Worm (Caenorhabditis elegans) whole organism, dauer: Measurements from ENCODE around the gene gpa-2.

Experiments used
- unc-62 ChIP-seq: sonication (generic microtip); optimal IDR thresholded peaks from 2 replicates; lab custom pipeline; 2017; ENCODE audit warnings: missing biosample characterization, missing genetic modification reagents, missing genetic modification characterization

The gpa-2 gene

ce11 chrV:8375419-8375818 lies 4.6 kb downstream of the gpa-2 start, which contains the start of gene F38E1.10:
F38E1.10 (minus strand) TSS chrV:8375519.
- TF ChIP-seq unc-62 (GFP tag; lab: Kevin White, UChicago) = no peak

- TF ChIP-seq unc-62 (GFP tag; lab: Kevin White, UChicago) = no peak
Observed at ce11 chrV:8375849-8376248, 5.0 kb downstream of the gpa-2 start, which contains the start of gene F38E1.3. F38E1.3 (plus strand) TSS chrV:8376149.

ce11 chrV:8379206-8379605 lies 8.4 kb downstream of the gpa-2 start, which contains the start of gene F52E1.5:
F52E1.5 (plus strand) TSS chrV:8379506.
- no peak for TF ChIP-seq unc-62 (GFP tag; lab: Kevin White, UChicago)

DNA sequence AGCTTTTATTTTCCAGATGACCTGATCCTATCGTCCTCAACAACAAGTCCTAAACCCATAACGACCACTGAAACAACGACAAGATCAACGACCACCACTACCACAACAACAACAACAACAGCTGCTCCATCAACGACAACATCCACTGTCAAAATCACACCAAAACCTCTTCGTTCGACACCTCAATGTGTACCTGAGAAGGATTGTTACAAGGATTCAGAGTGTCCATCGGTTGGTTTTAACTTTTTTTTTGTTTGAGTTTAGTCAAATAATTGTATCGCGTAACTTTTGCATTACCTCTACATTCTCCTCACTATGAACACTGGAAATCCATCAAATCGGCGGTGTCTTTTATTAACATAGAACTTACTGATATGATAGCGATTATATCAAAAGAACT lies 9.3 kb downstream of the gpa-2 start:
- TF ChIP-seq unc-62 (GFP tag; lab: Kevin White, UChicago) = no peak

DNA sequence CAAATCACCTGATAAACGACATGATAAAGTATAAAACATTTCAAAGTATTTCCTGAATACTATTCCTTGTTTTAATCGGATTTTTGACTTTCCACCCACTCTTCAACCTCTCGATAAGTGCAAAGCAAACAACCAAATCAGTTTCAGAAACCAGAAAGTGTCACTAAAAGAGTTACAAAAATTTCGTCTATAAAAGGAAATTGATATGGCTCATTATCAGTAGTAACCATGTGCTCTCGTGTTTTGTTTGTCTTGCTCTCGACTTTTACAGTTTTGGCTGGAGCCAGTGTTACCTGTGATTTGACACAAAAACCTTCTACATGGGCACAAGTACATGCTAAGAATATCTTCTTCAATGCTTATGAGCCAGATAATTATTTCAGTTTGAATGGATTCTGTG lies 12.9 kb downstream of the gpa-2 start, which contains the start of gene F52E1.14:
Gene F52E1.14 (plus strand): TSS at position 207 of the 400 bp plus-strand sequence.
- no peak for TF ChIP-seq unc-62 (GFP tag; lab: Kevin White, UChicago)

- TF ChIP-seq unc-62 (GFP tag; lab: Kevin White, UChicago) = no peak
Observed at ce11 chrV:8384809-8385208, 14.0 kb downstream of the gpa-2 start.

- TF ChIP-seq unc-62 (GFP tag; lab: Kevin White, UChicago) = no peak
Observed at ce11 chrV:8385879-8386530, 15.2 kb downstream of the gpa-2 start, which contains the start of gene hsp-17. hsp-17 (minus strand) TSS chrV:8385929.

- TF ChIP-seq unc-62 (GFP tag; lab: Kevin White, UChicago) = no peak
Observed at ce11 chrV:8387056-8387455, 16.3 kb downstream of the gpa-2 start, which contains the start of gene gcy-7. gcy-7 (plus strand) TSS chrV:8387356.

- TF ChIP-seq unc-62 (GFP tag; lab: Kevin White, UChicago) = no peak
Observed at ce11 chrV:8389307-8389706, 18.5 kb downstream of the gpa-2 start.

DNA sequence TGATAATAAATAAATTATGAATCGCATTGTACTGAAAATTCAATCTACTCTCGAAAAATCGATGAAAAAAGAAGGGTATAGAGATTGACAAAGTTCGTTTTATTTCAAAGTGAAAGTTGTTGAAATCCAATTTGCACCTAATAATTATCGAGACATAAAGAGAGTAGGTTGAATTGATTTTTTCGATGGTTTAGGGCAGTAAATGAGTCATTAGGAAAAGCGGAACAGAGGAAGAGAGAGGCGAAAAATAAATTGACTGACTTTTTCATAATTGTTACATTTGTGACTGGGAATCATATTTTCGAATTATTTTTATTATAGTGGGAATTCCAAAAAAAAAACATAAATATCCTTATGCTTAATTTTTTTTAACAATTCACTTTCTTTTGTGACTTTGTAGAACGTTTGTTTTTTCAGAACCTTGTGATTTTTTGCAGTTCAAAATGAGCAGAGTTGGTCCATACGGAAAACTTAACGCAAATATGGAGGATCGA lies 23.6 kb downstream of the gpa-2 start, which contains the start of the genes pho-6 and F52E1.3:
Gene pho-6 (minus strand): TSS at position 101 of the 494 bp plus-strand sequence.
Gene F52E1.3 (plus strand): TSS at position 444 of the 494 bp plus-strand sequence.
- no peak for TF ChIP-seq unc-62 (GFP tag; lab: Kevin White, UChicago)

ce11 chrV:8400808-8401207 lies 30.0 kb downstream of the gpa-2 start:
- no peak for TF ChIP-seq unc-62 (GFP tag; lab: Kevin White, UChicago)

- TF ChIP-seq unc-62 (GFP tag; lab: Kevin White, UChicago) = no peak
Observed at ce11 chrV:8401267-8401666, 30.5 kb downstream of the gpa-2 start.

DNA sequence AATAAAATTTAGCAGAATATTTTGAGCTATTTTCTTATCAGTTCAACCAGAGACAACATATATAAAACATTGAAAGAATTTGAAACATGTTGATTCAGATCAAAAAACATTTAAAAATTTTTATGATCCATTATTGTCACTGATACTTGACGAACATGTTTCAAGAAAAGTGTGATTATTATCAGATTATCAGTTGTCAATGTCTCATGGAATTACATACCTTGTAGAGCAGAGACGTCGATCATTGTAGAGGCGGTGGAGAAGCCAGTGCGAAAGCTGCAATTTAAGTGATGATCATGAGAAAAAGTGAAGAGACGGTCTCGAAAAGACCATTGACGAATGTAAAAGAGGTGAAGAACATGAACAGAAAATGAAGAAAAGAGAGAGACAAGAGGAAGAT lies 31.6 kb downstream of the gpa-2 start, which contains the start of gene F52E1.9:
Gene F52E1.9 (minus strand): TSS at position 278 of the 400 bp plus-strand sequence.
- TF ChIP-seq unc-62 (GFP tag; lab: Kevin White, UChicago) = no peak

DNA sequence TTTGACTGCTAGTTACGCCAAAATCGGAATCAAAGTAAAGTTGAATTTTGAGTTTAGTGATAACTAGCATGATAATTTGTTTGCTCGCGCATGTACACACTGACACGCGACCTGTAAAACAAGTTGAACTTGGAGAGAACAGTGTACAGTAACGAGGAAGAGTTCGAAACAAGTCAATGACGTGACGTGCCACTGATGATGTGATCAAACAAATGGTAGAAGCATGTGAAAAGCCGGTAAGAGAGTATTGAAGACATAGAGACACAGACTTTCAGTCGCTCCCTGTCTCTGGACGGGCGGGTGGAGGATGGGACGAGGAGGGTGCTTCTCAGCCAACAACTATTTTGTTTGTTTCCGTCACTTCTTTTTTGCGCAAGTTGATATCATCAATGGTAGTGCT lies 32.3 kb downstream of the gpa-2 start:
- no peak for TF ChIP-seq unc-62 (GFP tag; lab: Kevin White, UChicago)

- TF ChIP-seq unc-62 (GFP tag; lab: Kevin White, UChicago) = no peak
Observed at ce11 chrV:8403916-8404315, 33.1 kb downstream of the gpa-2 start.

- TF ChIP-seq unc-62 (GFP tag; lab: Kevin White, UChicago) = no peak
Observed at ce11 chrV:8404339-8404738, 33.5 kb downstream of the gpa-2 start.

DNA sequence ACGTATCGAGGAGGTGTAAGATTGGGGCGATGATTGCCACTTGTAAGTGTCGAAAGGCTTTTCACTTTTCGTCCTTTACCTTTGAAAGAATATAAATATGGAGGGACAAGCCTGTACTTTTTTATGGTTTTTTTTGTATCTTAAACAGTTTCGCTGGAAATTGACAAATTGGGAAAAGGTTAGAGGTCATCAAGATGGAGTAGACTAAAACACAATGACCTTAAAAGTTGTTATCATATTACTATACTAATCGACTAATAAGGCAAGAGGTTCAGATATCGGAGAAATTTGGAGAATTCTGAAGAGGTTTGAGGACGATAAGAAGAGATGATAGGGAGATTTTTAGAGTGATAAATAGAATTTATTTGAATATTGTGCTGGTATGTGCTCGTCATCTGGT lies 35.4 kb downstream of the gpa-2 start:
- TF ChIP-seq unc-62 (GFP tag; lab: Kevin White, UChicago) = no peak
